Worm (Caenorhabditis elegans) whole organism, young adult: ENCODE measurements around the gene T14G12.6.

Experiments
- B0261.1 ChIP-seq: sonication (generic microtip); optimal IDR thresholded peaks from 2 replicates; lab custom pipeline; 2016; ENCODE audit warnings: mild to moderate bottlenecking, missing genetic modification characterization, moderate library complexity, missing compliant biosample characterization
- C06A6.2 ChIP-seq: fragments of 200-800 bp; sonication (Bioruptor generic); conservative IDR thresholded peaks from 2 replicates; pipeline ENCODE4 v1.3.6; 2022; ENCODE audit warnings: missing genetic modification characterization, missing compliant biosample characterization
- F23B12.7 ChIP-seq: sonication (generic microtip); optimal IDR thresholded peaks from 2 replicates; lab custom pipeline; 2017; ENCODE audit warnings: missing genetic modification characterization, mild to moderate bottlenecking, missing compliant biosample characterization, antibody characterized with exemption, moderate library complexity; ENCODE audit not compliant: insufficient read depth
- ama-1 ChIP-seq, 3 experiments: fragments of 150-350 bp in 1 of 3; sonication (generic microtip) in 2 of 3; optimal IDR thresholded peaks; 2 replicates each; lab custom pipeline; 2014 to 2018; ENCODE audit warnings: missing biosample characterization in 2 of 3, missing genetic modification characterization in 2 of 3, missing genetic modification reagents in 2 of 3
- ceh-27 ChIP-seq: fragments of 200-800 bp; sonication (Bioruptor generic); optimal IDR thresholded peaks from 2 replicates; lab custom pipeline; 2018; ENCODE audit warnings: mild to moderate bottlenecking, missing genetic modification characterization, moderate library complexity, missing compliant biosample characterization
- egl-44 ChIP-seq: fragments of 200-800 bp; sonication (Bioruptor generic); IDR thresholded peaks from 2 replicates; pipeline ENCODE4 v1.3.6; 2022; ENCODE audit warnings: missing genetic modification reagents, missing genetic modification characterization, missing compliant biosample characterization
- egrh-3 ChIP-seq: fragments of 200-800 bp; sonication (Bioruptor generic); IDR thresholded peaks from 2 replicates; pipeline ENCODE4 v1.3.6; 2022; ENCODE audit warnings: missing genetic modification reagents, missing genetic modification characterization, missing compliant biosample characterization
- gei-17 ChIP-seq: fragments of 200-800 bp; sonication (Bioruptor generic); optimal IDR thresholded peaks from 2 replicates; lab custom pipeline; 2018; ENCODE audit warnings: mild to moderate bottlenecking, missing genetic modification characterization, missing compliant biosample characterization
- hlh-12 ChIP-seq: sonication (generic microtip); optimal IDR thresholded peaks from 2 replicates; lab custom pipeline; 2016; ENCODE audit warnings: missing genetic modification characterization, missing compliant biosample characterization
- madf-8 ChIP-seq: fragments of 200-800 bp; sonication (Bioruptor generic); conservative IDR thresholded peaks from 2 replicates; pipeline ENCODE4 v1.3.6; 2022; ENCODE audit warnings: missing genetic modification reagents, missing genetic modification characterization, missing compliant biosample characterization
- nfya-2 ChIP-seq: fragments of 200-800 bp; sonication (Bioruptor generic); IDR thresholded peaks from 2 replicates; pipeline ENCODE4 v1.3.6; 2022; ENCODE audit warnings: missing genetic modification reagents, missing genetic modification characterization, missing compliant biosample characterization
- nhr-90 ChIP-seq: sonication (generic microtip); optimal IDR thresholded peaks from 2 replicates; lab custom pipeline; 2016; ENCODE audit warnings: missing genotype, mild to moderate bottlenecking, missing genetic modification characterization, missing compliant biosample characterization
- pbrm-1 ChIP-seq: fragments of 200-800 bp; sonication (Bioruptor generic); IDR thresholded peaks from 2 replicates; pipeline ENCODE4 v1.3.6; 2022; ENCODE audit warnings: missing genetic modification reagents, missing genetic modification characterization, missing compliant biosample characterization

DNA sequence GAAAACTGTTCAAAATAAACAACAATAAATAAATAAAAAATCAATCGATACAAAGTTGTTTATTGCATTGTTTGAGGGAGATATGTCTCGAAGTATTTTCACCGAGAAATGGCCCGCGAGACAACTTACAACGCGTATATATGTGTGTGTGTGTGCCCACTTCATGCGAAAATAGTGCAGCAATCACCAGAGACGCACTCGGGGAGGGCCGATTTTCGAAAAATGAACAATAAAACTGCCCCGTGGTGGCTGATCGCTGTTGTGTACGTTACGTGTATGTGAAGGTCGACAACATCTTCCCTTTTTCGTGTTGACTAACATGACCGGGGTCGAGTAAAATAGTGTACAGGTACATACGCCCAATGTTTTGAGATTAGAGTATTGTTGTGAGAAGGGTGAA, 29.2 kb upstream of the T14G12.6 start:
- TF ChIP-seq nhr-90 (no peak), egl-44 (no peak), gei-17 (no peak), ama-1 (optimal IDR thresholded peaks at IDR 0.05; lab: Kevin White, UChicago) (peak; percentile 16), ama-1 (GFP tag; optimal IDR thresholded peaks at IDR 0.05; lab: Kevin White, UChicago) (no peak), nfya-2 (GFP tag; lab: Robert Waterston, UW) (no peak), madf-8 (no peak), pbrm-1 (GFP tag; lab: Robert Waterston, UW) (no peak), F23B12.7 (tag; lab: Kevin White, UChicago) (no peak), B0261.1 (tag; lab: Kevin White, UChicago) (no peak), hlh-12 (tag; lab: Kevin White, UChicago) (no peak), egrh-3 (no peak), C06A6.2 (GFP tag; lab: Robert Waterston, UW) (no peak), ceh-27 (GFP tag; lab: Kevin White, UChicago) (peak; percentile 44)
